Worm (Caenorhabditis elegans) whole organism, midembryonic: ENCODE measurements around the gene mys-1.

Experiments
- klf-2 ChIP-seq: fragments of 200-800 bp; sonication (Bioruptor generic); conservative IDR thresholded peaks from 2 replicates; pipeline ENCODE4 v1.3.6; 2022; ENCODE audit warnings: missing genetic modification reagents, missing genetic modification characterization, missing compliant biosample characterization
- ztf-23 ChIP-seq: fragments of 200-800 bp; sonication (Bioruptor generic); IDR thresholded peaks from 2 replicates; pipeline ENCODE4 v1.3.6; 2022; ENCODE audit warnings: missing genetic modification reagents, missing genetic modification characterization, missing compliant biosample characterization
- ztf-29 ChIP-seq: fragments of 200-800 bp; sonication (Bioruptor generic); IDR thresholded peaks from 2 replicates; pipeline ENCODE4 v1.3.6; 2022; ENCODE audit warnings: missing genetic modification reagents, missing genetic modification characterization, missing compliant biosample characterization

- no peak for TF ChIP-seq ztf-29 (GFP tag; lab: Robert Waterston, UW)
- TF ChIP-seq ztf-23 (GFP tag; lab: Robert Waterston, UW) = no peak
- TF ChIP-seq klf-2 (GFP tag; lab: Robert Waterston, UW) = no peak
Observed at ce11 chrV:7110370-7110769, 25.9 kb upstream of the mys-1 start.
